Fruit fly (Drosophila melanogaster): Measurements from ENCODE around the gene CG3982.

dm6 chr3L:9368665-9369064 lies 48.5 kb downstream of the CG3982 start:
- TF ChIP-seq CG8478 (optimal IDR thresholded peaks at IDR 0.05), result no peak
- TF ChIP-seq pan (optimal IDR thresholded peaks at IDR 0.05), result no peak
- no peak for TF ChIP-seq usp (GFP tag; optimal IDR thresholded peaks at IDR 0.05)
- TF ChIP-seq psq (optimal IDR thresholded peaks at IDR 0.05), result no peak
- TF ChIP-seq Dll (optimal IDR thresholded peaks at IDR 0.05), result no peak
